Worm (Caenorhabditis elegans) whole organism, midembryonic: ENCODE measurements around the gene ttr-26.

Experiments
- T22C8.4 ChIP-seq: fragments of 200-800 bp; sonication (Bioruptor generic); IDR thresholded peaks from 2 replicates; pipeline ENCODE4 v1.3.6; 2022; ENCODE audit warnings: missing genetic modification characterization, missing compliant biosample characterization
- cog-1 ChIP-seq: sonication (generic microtip); optimal IDR thresholded peaks from 2 replicates; lab custom pipeline; 2016; ENCODE audit warnings: missing genetic modification characterization, missing compliant biosample characterization
- flt-1 ChIP-seq: fragments of 200-800 bp; sonication (Bioruptor generic); IDR thresholded peaks from 2 replicates; pipeline ENCODE4 v1.3.6; 2022; ENCODE audit warnings: missing genetic modification characterization, missing compliant biosample characterization
- klf-2 ChIP-seq: fragments of 200-800 bp; sonication (Bioruptor generic); conservative IDR thresholded peaks from 2 replicates; pipeline ENCODE4 v1.3.6; 2022; ENCODE audit warnings: missing genetic modification reagents, missing genetic modification characterization, missing compliant biosample characterization
- med-1 ChIP-seq: sonication (generic microtip); optimal IDR thresholded peaks from 2 replicates; lab custom pipeline; 2017; ENCODE audit warnings: missing genetic modification characterization, mild to moderate bottlenecking, missing compliant biosample characterization, antibody characterized with exemption, missing genetic modification reagents; ENCODE audit not compliant: insufficient read depth
- ref-1 ChIP-seq: fragments of 200-800 bp; sonication (Bioruptor generic); conservative IDR thresholded peaks from 2 replicates; pipeline ENCODE4 v1.3.6; 2022; ENCODE audit warnings: missing genetic modification reagents, missing genetic modification characterization, missing compliant biosample characterization
- tab-1 ChIP-seq: fragments of 200-800 bp; sonication (Bioruptor generic); IDR thresholded peaks from 2 replicates; pipeline ENCODE4 v1.3.6; 2022; ENCODE audit warnings: missing genetic modification characterization, missing compliant biosample characterization
- ztf-23 ChIP-seq: fragments of 200-800 bp; sonication (Bioruptor generic); IDR thresholded peaks from 2 replicates; pipeline ENCODE4 v1.3.6; 2022; ENCODE audit warnings: missing genetic modification reagents, missing genetic modification characterization, missing compliant biosample characterization
- ztf-29 ChIP-seq: fragments of 200-800 bp; sonication (Bioruptor generic); IDR thresholded peaks from 2 replicates; pipeline ENCODE4 v1.3.6; 2022; ENCODE audit warnings: missing genetic modification reagents, missing genetic modification characterization, missing compliant biosample characterization

Gene ttr-26

ce11 chrV:18560188-18560587 lies at the start of gene ttr-26:
TSS of gene ttr-26 (minus strand) at chrV:18560288.
- TF ChIP-seq tab-1 (GFP tag; lab: Robert Waterston, UW) (no peak), T22C8.4 (no peak)

DNA sequence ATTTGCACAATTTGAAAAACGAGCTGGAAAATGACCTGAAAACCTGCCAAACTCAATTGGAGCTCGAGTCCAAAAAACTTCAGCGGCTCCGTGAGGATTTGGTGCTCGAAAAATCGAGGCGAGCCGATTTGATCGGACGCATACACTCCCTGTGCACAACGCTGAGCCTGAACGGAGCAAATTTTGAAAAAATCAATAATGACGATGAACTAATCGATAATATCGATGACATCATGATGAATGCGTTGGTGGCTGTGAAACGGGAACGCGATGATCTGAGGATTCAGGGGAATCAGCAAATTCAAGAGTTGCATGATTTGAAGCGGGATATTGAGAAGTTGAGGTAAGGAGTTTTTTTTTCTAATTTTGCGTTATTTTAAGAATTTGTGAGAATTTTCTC lies 45.4 kb upstream of the ttr-26 start:
- TF ChIP-seq ztf-29 = no peak
- no peak for TF ChIP-seq tab-1 (GFP tag; lab: Robert Waterston, UW)
- no peak for TF ChIP-seq ref-1
- peak; percentile 65 for TF ChIP-seq T22C8.4
- no peak for TF ChIP-seq med-1 (GFP tag; lab: Kevin White, UChicago)
- no peak for TF ChIP-seq klf-2 (GFP tag; lab: Robert Waterston, UW)
- no peak for TF ChIP-seq ztf-23 (GFP tag; lab: Robert Waterston, UW)

- no peak for TF ChIP-seq klf-2 (GFP tag; lab: Robert Waterston, UW)
- peak; percentile 76 for TF ChIP-seq ztf-29
These were observed 37.7 kb upstream of the ttr-26 start for ce11 chrV:18597779-18598178.

ce11 chrV:18596240-18596639 lies 36.2 kb upstream of the ttr-26 start:
- TF ChIP-seq T22C8.4 (no peak), flt-1 (GFP tag; lab: Robert Waterston, UW) (0 out of 2 replicates have a peak, but pooled peaks have one; percentile 38), cog-1 (tag; lab: Kevin White, UChicago) (peak; percentile 2), ztf-23 (GFP tag; lab: Robert Waterston, UW) (0 out of 2 replicates have a peak, but pooled peaks have one; percentile 8)

ce11 chrV:18592448-18592847 lies 32.4 kb upstream of the ttr-26 start, which contains the start of gene grdn-1:
TSS of gene grdn-1 (plus strand) at chrV:18592748.
- no peak for TF ChIP-seq flt-1 (GFP tag; lab: Robert Waterston, UW)
- no peak for TF ChIP-seq T22C8.4
- no peak for TF ChIP-seq ztf-29

ce11 chrV:18589585-18589984 lies 29.5 kb upstream of the ttr-26 start:
- TF ChIP-seq ztf-29 (no peak), T22C8.4 (peak; percentile 78), tab-1 (GFP tag; lab: Robert Waterston, UW) (0 out of 2 replicates have a peak, but pooled peaks have one; percentile 33), flt-1 (GFP tag; lab: Robert Waterston, UW) (0 out of 2 replicates have a peak, but pooled peaks have one; percentile 55), cog-1 (tag; lab: Kevin White, UChicago) (peak; percentile 71)

DNA sequence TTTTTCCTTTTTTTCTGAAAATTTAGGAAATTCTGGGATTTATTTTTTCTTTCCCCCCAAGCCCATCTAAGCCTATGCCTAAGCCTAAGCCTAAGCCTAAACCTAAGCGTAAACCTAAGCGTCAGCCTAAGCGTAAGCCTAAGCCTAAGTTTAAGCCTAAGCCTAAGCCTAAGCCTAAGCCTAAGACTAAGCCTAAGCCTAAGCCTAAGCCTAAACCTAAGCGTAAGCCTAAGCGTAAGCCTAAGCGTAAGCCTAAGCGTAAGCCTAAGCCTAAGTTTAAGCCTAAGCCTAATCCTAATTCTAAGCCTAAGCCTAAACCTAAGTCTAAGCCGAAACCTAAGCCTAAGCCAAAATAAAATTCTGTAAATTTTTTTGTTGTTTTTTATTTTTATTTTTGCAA lies 27.8 kb upstream of the ttr-26 start:
- TF ChIP-seq tab-1 (GFP tag; lab: Robert Waterston, UW) (no peak), klf-2 (GFP tag; lab: Robert Waterston, UW) (no peak), ztf-29 (peak; percentile 81), med-1 (GFP tag; lab: Kevin White, UChicago) (no peak), flt-1 (GFP tag; lab: Robert Waterston, UW) (no peak), ref-1 (no peak)

- TF ChIP-seq flt-1 (GFP tag; lab: Robert Waterston, UW) (no peak), cog-1 (tag; lab: Kevin White, UChicago) (no peak), klf-2 (GFP tag; lab: Robert Waterston, UW) (no peak)
These were observed 26.9 kb upstream of the ttr-26 start for ce11 chrV:18586954-18587353.

ce11 chrV:18585102-18585501 lies 25.0 kb upstream of the ttr-26 start:
- TF ChIP-seq ztf-29 (no peak), tab-1 (GFP tag; lab: Robert Waterston, UW) (no peak), ref-1 (no peak), ztf-23 (GFP tag; lab: Robert Waterston, UW) (no peak), med-1 (GFP tag; lab: Kevin White, UChicago) (no peak), klf-2 (GFP tag; lab: Robert Waterston, UW) (no peak), cog-1 (tag; lab: Kevin White, UChicago) (no peak), flt-1 (GFP tag; lab: Robert Waterston, UW) (no peak), T22C8.4 (no peak)

DNA sequence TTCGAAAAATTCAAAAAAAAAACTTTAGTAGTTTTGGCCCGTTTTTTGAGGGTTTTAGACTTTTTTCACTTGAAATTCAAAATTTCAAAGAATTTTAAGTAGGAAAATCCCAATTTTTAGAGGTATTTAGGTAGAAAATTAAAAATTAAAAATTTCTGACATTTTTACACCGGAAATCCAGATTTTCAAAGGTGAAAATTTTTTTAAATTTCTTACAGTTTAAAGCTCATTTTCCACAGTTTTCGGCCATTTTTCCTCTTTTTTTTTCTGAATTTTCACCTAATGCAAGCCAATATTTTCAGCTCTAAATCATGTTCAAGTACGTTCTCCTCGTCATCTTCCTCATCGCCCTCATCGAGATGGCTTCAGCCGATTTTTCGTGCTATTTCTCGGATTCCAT lies 22.3 kb upstream of the ttr-26 start, which contains the start of gene txt-14:
Gene txt-14 (plus strand): TSS at position 301 of the 400 bp plus-strand sequence.
- TF ChIP-seq klf-2 (GFP tag; lab: Robert Waterston, UW) (no peak), ref-1 (no peak), flt-1 (GFP tag; lab: Robert Waterston, UW) (no peak), tab-1 (GFP tag; lab: Robert Waterston, UW) (no peak), cog-1 (tag; lab: Kevin White, UChicago) (no peak)

DNA sequence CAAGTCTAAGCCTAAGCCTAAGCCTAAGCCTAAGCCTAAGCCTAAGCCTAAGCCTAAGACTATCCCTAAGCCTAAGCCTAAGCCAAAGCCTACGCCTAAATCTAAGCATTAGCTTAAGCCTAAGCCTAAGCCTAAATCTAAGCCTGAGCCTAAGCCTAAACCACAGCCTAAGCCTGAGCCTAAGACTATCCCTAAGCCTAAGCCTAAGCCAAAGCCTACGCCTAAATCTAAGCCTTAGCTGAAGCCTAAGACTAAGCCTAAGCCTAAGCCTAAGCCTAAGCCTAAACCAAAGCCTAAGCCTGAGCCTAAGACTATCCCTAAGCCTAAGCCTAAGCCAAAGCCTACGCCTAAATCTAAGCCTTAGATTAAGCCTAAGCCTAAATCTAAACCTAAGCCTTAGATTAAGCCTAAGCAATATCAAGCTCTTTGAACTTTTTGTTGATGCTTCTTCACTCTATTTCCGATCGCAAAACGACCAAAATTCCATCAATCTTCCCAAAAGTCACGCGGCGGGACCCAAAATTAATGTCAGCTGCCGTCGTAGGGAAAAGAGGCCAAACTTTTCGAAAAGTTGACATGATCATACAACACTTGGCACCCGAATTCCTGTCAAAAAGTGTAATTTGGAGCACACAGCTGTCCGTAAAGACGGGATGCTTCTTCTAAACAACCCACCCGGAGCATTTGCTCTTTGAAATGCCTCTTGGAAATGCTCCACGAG lies 21.5 kb upstream of the ttr-26 start:
- no peak for TF ChIP-seq ztf-29
- no peak; the same call in 1 of the 2 replicates for TF ChIP-seq ref-1
- no peak for TF ChIP-seq ztf-23 (GFP tag; lab: Robert Waterston, UW)
- TF ChIP-seq cog-1 (tag; lab: Kevin White, UChicago) = no peak
- TF ChIP-seq T22C8.4 = no peak
